Worm (Caenorhabditis elegans) whole organism, L2 larva: Measurements from ENCODE around the gene ptp-2.

ENCODE experiments used
- C34F6.9 ChIP-seq: fragments of 150-350 bp; optimal IDR thresholded peaks from 2 replicates; lab custom pipeline; 2014; ENCODE audit warnings: missing biosample characterization, missing genetic modification characterization
- F13H6.1 ChIP-seq: sonication (generic microtip); optimal IDR thresholded peaks from 2 replicates; lab custom pipeline; 2016; ENCODE audit warnings: missing genetic modification characterization, missing compliant biosample characterization
- R02D3.7 ChIP-seq: fragments of 150-350 bp; optimal IDR thresholded peaks from 2 replicates; lab custom pipeline; 2014; ENCODE audit warnings: missing biosample characterization, missing genetic modification characterization
- Y55F3AM.14 ChIP-seq: fragments of 200-800 bp; sonication (Bioruptor generic); optimal IDR thresholded peaks from 2 replicates; lab custom pipeline; 2018; ENCODE audit warnings: mild to moderate bottlenecking, missing genetic modification characterization, missing compliant biosample characterization
- ZK546.5 ChIP-seq: sonication (generic microtip); optimal IDR thresholded peaks from 2 replicates; lab custom pipeline; 2017; ENCODE audit warnings: missing biosample characterization, missing genetic modification characterization
- alr-1 ChIP-seq: fragments of 150-350 bp; optimal IDR thresholded peaks from 2 replicates; lab custom pipeline; 2014; ENCODE audit warnings: missing biosample characterization, missing genetic modification characterization
- aly-2 ChIP-seq: fragments of 150-350 bp; optimal IDR thresholded peaks from 2 replicates; lab custom pipeline; 2014; ENCODE audit warnings: missing biosample characterization, missing genetic modification characterization
- ama-1 ChIP-seq: fragments of 150-350 bp; optimal IDR thresholded peaks from 2 replicates; lab custom pipeline; 2018; ENCODE audit warnings: inconsistent platforms
- blmp-1 ChIP-seq: sonication (generic microtip); optimal IDR thresholded peaks from 2 replicates; lab custom pipeline; 2017; ENCODE audit warnings: missing genetic modification characterization, mild to moderate bottlenecking, missing compliant biosample characterization, antibody characterized with exemption, moderate library complexity; ENCODE audit not compliant: insufficient read depth
- ceh-16 ChIP-seq: fragments of 150-350 bp; optimal IDR thresholded peaks from 2 replicates; lab custom pipeline; 2014; ENCODE audit warnings: missing biosample characterization, missing genetic modification characterization
- ceh-82 ChIP-seq: fragments of 150-350 bp; optimal IDR thresholded peaks from 2 replicates; lab custom pipeline; 2014; ENCODE audit warnings: missing biosample characterization, missing genetic modification characterization
- crh-2 ChIP-seq: sonication (generic microtip); optimal IDR thresholded peaks from 2 replicates; lab custom pipeline; 2017; ENCODE audit warnings: missing biosample characterization, missing genetic modification characterization
- dmd-4 ChIP-seq: sonication (generic microtip); optimal IDR thresholded peaks from 2 replicates; lab custom pipeline; 2017; ENCODE audit warnings: missing biosample characterization, missing genetic modification characterization
- egl-27 ChIP-seq: sonication (generic microtip); optimal IDR thresholded peaks from 3 replicates; lab custom pipeline; 2017; ENCODE audit warnings: missing biosample characterization, missing genetic modification reagents, missing genetic modification characterization
- elt-1 ChIP-seq: fragments of 150-350 bp; optimal IDR thresholded peaks from 2 replicates; lab custom pipeline; 2014; ENCODE audit warnings: missing biosample characterization, missing genetic modification characterization
- elt-3 ChIP-seq: sonication (generic microtip); optimal IDR thresholded peaks from 2 replicates; lab custom pipeline; 2017; ENCODE audit warnings: missing biosample characterization, missing genetic modification characterization
- fos-1 ChIP-seq: fragments of 150-350 bp; optimal IDR thresholded peaks from 2 replicates; lab custom pipeline; 2014; ENCODE audit warnings: missing biosample characterization, missing genetic modification characterization
- gmeb-1 ChIP-seq: fragments of 150-350 bp; optimal IDR thresholded peaks from 2 replicates; lab custom pipeline; 2014; ENCODE audit warnings: missing biosample characterization, missing genetic modification characterization
- lin-11 ChIP-seq: fragments of 150-350 bp; sonication (generic microtip); optimal IDR thresholded peaks from 2 replicates; lab custom pipeline; 2014; ENCODE audit warnings: missing biosample characterization, missing genetic modification characterization, inconsistent platforms, mixed read lengths
- lin-13 ChIP-seq: fragments of 150-350 bp; optimal IDR thresholded peaks from 2 replicates; lab custom pipeline; 2014; ENCODE audit warnings: missing biosample characterization, missing genetic modification reagents, missing genetic modification characterization
- lin-39 ChIP-seq: fragments of 150-350 bp; optimal IDR thresholded peaks from 2 replicates; lab custom pipeline; 2014; ENCODE audit warnings: missing biosample characterization, missing genetic modification reagents, missing genetic modification characterization
- lsy-2 ChIP-seq, 2 experiments: fragments of 150-350 bp in 1 of 2; sonication (generic microtip) in 1 of 2; optimal IDR thresholded peaks; 2 replicates each; lab custom pipeline; 2014 to 2017; ENCODE audit warnings: missing biosample characterization in 2 of 2, missing genetic modification characterization in 2 of 2
- mab-5 ChIP-seq: fragments of 150-350 bp; optimal IDR thresholded peaks from 2 replicates; lab custom pipeline; 2014; ENCODE audit warnings: missing biosample characterization, missing genetic modification characterization
- mbf-1 ChIP-seq: sonication (generic microtip); optimal IDR thresholded peaks from 2 replicates; lab custom pipeline; 2017; ENCODE audit warnings: missing biosample characterization, missing genetic modification characterization
- mdl-1 ChIP-seq, 2 experiments: fragments of 150-350 bp in 1 of 2; sonication (generic microtip) in 1 of 2; optimal IDR thresholded peaks; 2 replicates each; lab custom pipeline; 2017; ENCODE audit warnings: missing biosample characterization in 2 of 2, missing genetic modification characterization in 2 of 2
- nhr-10 ChIP-seq: sonication (generic microtip); optimal IDR thresholded peaks from 2 replicates; lab custom pipeline; 2017; ENCODE audit warnings: missing biosample characterization, missing genetic modification characterization
- nhr-11 ChIP-seq: fragments of 150-350 bp; optimal IDR thresholded peaks from 2 replicates; lab custom pipeline; 2014; ENCODE audit warnings: missing biosample characterization, missing genetic modification characterization
- nhr-12 ChIP-seq: fragments of 150-350 bp; optimal IDR thresholded peaks from 2 replicates; lab custom pipeline; 2014; ENCODE audit warnings: missing biosample characterization, missing genetic modification characterization
- nhr-129 ChIP-seq: fragments of 150-350 bp; optimal IDR thresholded peaks from 2 replicates; lab custom pipeline; 2014; ENCODE audit warnings: missing biosample characterization, missing genetic modification characterization
- nhr-21 ChIP-seq: fragments of 150-350 bp; optimal IDR thresholded peaks from 2 replicates; lab custom pipeline; 2014; ENCODE audit warnings: missing biosample characterization, missing genetic modification characterization
- nhr-23 ChIP-seq: fragments of 150-350 bp; optimal IDR thresholded peaks from 2 replicates; lab custom pipeline; 2014; ENCODE audit warnings: missing biosample characterization, missing genetic modification reagents, missing genetic modification characterization
- nhr-237 ChIP-seq: fragments of 150-350 bp; optimal IDR thresholded peaks from 2 replicates; lab custom pipeline; 2014; ENCODE audit warnings: missing biosample characterization, missing genetic modification characterization
- nhr-6 ChIP-seq: fragments of 150-350 bp; optimal IDR thresholded peaks from 2 replicates; lab custom pipeline; 2014; ENCODE audit warnings: missing biosample characterization, missing genetic modification characterization
- nhr-77 ChIP-seq: fragments of 150-350 bp; optimal IDR thresholded peaks from 2 replicates; lab custom pipeline; 2014; ENCODE audit warnings: missing biosample characterization, missing genetic modification characterization
- peb-1 ChIP-seq: fragments of 150-350 bp; optimal IDR thresholded peaks from 2 replicates; lab custom pipeline; 2014; ENCODE audit warnings: missing biosample characterization, missing genetic modification characterization
- sem-4 ChIP-seq: fragments of 150-350 bp; optimal IDR thresholded peaks from 2 replicates; lab custom pipeline; 2014; ENCODE audit warnings: missing biosample characterization, missing genetic modification reagents, missing genetic modification characterization
- skn-1 ChIP-seq: sonication (generic microtip); optimal IDR thresholded peaks from 2 replicates; lab custom pipeline; 2017; ENCODE audit warnings: missing biosample characterization, missing genetic modification characterization
- sma-9 ChIP-seq, 2 experiments: fragments of 150-350 bp in 1 of 2; sonication (generic microtip) in 1 of 2; optimal IDR thresholded peaks; 2 replicates each; lab custom pipeline; 2014 to 2016; ENCODE audit warnings: missing genetic modification characterization in 2 of 2, mild to moderate bottlenecking in 1 of 2, missing biosample characterization in 1 of 2, missing compliant biosample characterization in 1 of 2, missing genetic modification reagents in 1 of 2, moderate library complexity in 1 of 2
- snpc-4 ChIP-seq: fragments of 150-350 bp; optimal IDR thresholded peaks from 2 replicates; lab custom pipeline; 2014; ENCODE audit warnings: missing biosample characterization, missing genetic modification characterization
- unc-39 ChIP-seq: fragments of 150-350 bp; optimal IDR thresholded peaks from 2 replicates; lab custom pipeline; 2014; ENCODE audit warnings: missing biosample characterization, missing genetic modification characterization
- unc-55 ChIP-seq: fragments of 150-350 bp; sonication (generic microtip); optimal IDR thresholded peaks from 3 replicates; lab custom pipeline; 2014; ENCODE audit warnings: missing biosample characterization, missing genetic modification reagents, missing genetic modification characterization
- unc-62 ChIP-seq: fragments of 150-350 bp; optimal IDR thresholded peaks from 2 replicates; lab custom pipeline; 2014; ENCODE audit warnings: missing biosample characterization, missing genetic modification reagents, missing genetic modification characterization
- zag-1 ChIP-seq: fragments of 150-350 bp; optimal IDR thresholded peaks from 2 replicates; lab custom pipeline; 2014; ENCODE audit warnings: missing biosample characterization, missing genetic modification characterization
- ztf-1 ChIP-seq: fragments of 200-800 bp; sonication (Bioruptor generic); conservative IDR thresholded peaks from 2 replicates; pipeline ENCODE4 v1.3.6; 2022; ENCODE audit warnings: missing genetic modification characterization, missing compliant biosample characterization
- ztf-11 ChIP-seq: sonication (generic microtip); optimal IDR thresholded peaks from 2 replicates; lab custom pipeline; 2017; ENCODE audit warnings: missing biosample characterization, missing genetic modification characterization
- ztf-4 ChIP-seq: fragments of 150-350 bp; optimal IDR thresholded peaks from 2 replicates; lab custom pipeline; 2014; ENCODE audit warnings: missing biosample characterization, missing genetic modification characterization

ptp-2 gene

DNA sequence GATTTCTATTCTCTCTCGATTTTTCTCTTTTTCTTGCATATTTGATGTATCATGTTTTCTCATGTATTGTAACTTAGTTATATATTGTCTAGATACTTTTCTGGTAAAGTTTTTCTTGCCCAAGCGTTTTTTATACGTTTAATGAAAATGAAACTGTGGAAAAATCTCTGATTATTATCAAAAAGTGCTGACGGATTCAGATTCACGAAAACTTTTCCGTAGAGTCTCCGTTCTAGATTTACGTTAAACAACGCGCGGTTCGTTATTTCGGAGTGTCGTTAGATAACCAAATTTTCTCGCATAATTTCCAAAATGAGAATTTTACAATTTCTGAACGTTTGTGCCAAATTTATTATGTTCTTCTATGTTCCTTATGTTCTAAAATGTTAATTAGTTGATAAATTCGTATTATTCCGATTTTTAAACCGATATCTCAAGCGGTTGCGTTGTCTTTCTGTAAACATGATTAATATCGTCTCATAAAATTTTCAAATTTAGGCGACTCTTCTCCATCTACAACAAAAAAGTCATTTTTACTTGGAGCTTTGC is at the start of gene ptp-2:
TSS of gene ptp-2 (plus strand) at position 499 of the 549 bp plus-strand sequence.
- TF ChIP-seq nhr-21 (tag; lab: Kevin White, UChicago) (no peak), dmd-4 (tag; lab: Kevin White, UChicago) (no peak), zag-1 (no peak), ceh-82 (tag; lab: Kevin White, UChicago) (no peak), lin-11 (tag; lab: Kevin White, UChicago) (no peak), F13H6.1 (tag; lab: Kevin White, UChicago) (no peak), fos-1 (tag; lab: Kevin White, UChicago) (no peak), aly-2 (tag; lab: Kevin White, UChicago) (no peak), R02D3.7 (no peak), Y55F3AM.14 (GFP tag; lab: Kevin White, UChicago) (no peak), nhr-129 (tag; lab: Kevin White, UChicago) (peak; percentile 38), ztf-1 (no peak), alr-1 (no peak), ZK546.5 (tag; lab: Kevin White, UChicago) (no peak), crh-2 (no peak), mbf-1 (no peak), mdl-1 (tag; optimal IDR thresholded peaks at IDR 0.05; lab: Kevin White, UChicago) (no peak), nhr-23 (no peak), egl-27 (tag; lab: Kevin White, UChicago) (no peak), ama-1 (lab: Kevin White, UChicago) (peak; percentile 19), nhr-237 (tag; lab: Kevin White, UChicago) (no peak), peb-1 (tag; lab: Kevin White, UChicago) (no peak), lsy-2 (tag; optimal IDR thresholded peaks at IDR 0.05; lab: Kevin White, UChicago) (peak in 1 of 2 experiments; percentile 66), nhr-11 (no peak), skn-1 (tag; lab: Kevin White, UChicago) (no peak), elt-3 (tag; lab: Kevin White, UChicago) (no peak), snpc-4 (tag; lab: Kevin White, UChicago) (no peak), C34F6.9 (tag; lab: Kevin White, UChicago) (peak; percentile 69), nhr-77 (tag; lab: Kevin White, UChicago) (no peak), unc-55 (GFP tag; lab: Kevin White, UChicago) (peak; percentile 48), elt-1 (tag; lab: Kevin White, UChicago) (no peak), unc-39 (no peak), lin-13 (GFP tag; lab: Kevin White, UChicago) (peak; percentile 19), ztf-4 (tag; lab: Kevin White, UChicago) (peak; percentile 49), unc-62 (GFP tag; lab: Kevin White, UChicago) (no peak), sma-9 (GFP tag; optimal IDR thresholded peaks at IDR 0.05; lab: Kevin White, UChicago) (no peak), sma-9 (tag; optimal IDR thresholded peaks at IDR 0.05; lab: Kevin White, UChicago) (no peak), nhr-6 (tag; lab: Kevin White, UChicago) (no peak), gmeb-1 (peak; percentile 25), sem-4 (tag; lab: Kevin White, UChicago) (no peak), lin-39 (tag; lab: Kevin White, UChicago) (no peak), nhr-10 (tag; lab: Kevin White, UChicago) (no peak), blmp-1 (tag; lab: Kevin White, UChicago) (no peak), ztf-11 (tag; lab: Kevin White, UChicago) (no peak)

DNA sequence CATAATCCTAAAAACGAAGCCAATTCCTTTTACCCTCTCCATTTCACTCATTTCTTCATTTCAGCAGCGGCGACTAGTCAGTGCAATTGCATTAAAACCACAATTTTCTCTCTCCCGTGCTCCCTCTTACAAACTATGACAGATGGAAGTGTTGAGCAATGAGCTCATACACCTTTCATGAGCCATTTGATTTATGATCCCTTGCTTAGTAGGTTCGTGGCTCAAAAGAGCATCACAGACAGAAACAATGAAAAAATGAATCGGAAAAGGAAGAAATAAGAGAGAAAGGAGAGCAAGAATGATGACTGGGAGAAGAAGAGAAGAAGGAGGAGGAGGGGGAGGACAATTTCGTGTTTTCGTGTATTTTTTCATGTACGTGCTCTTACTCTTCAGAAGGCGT is 46.9 kb upstream of the ptp-2 start:
- TF ChIP-seq sma-9 (GFP tag; optimal IDR thresholded peaks at IDR 0.05; lab: Kevin White, UChicago) (peak; percentile 16), sma-9 (tag; optimal IDR thresholded peaks at IDR 0.05; lab: Kevin White, UChicago) (no peak), ceh-16 (tag; lab: Kevin White, UChicago) (no peak), alr-1 (no peak), ztf-4 (tag; lab: Kevin White, UChicago) (no peak), unc-55 (GFP tag; lab: Kevin White, UChicago) (peak; percentile 45), blmp-1 (tag; lab: Kevin White, UChicago) (no peak), C34F6.9 (tag; lab: Kevin White, UChicago) (no peak), nhr-12 (tag; lab: Kevin White, UChicago) (no peak), nhr-129 (tag; lab: Kevin White, UChicago) (peak; percentile 23), mab-5 (tag; lab: Kevin White, UChicago) (peak; percentile 73), nhr-10 (tag; lab: Kevin White, UChicago) (no peak), nhr-11 (no peak), unc-62 (GFP tag; lab: Kevin White, UChicago) (no peak), skn-1 (tag; lab: Kevin White, UChicago) (no peak), peb-1 (tag; lab: Kevin White, UChicago) (no peak)
- TF ChIP-seq, all 48 proteins: peak for 4
